Fruit fly (Drosophila melanogaster) whole organism, wandering third instar larva: ENCODE measurements around the gene CG10462.

Experiments
- CrebA ChIP-seq: fragments of 200-800 bp; sonication (Bioruptor generic); optimal IDR thresholded peaks from 2 replicates; lab custom pipeline; 2016; ENCODE audit warnings: missing biosample characterization, mild to moderate bottlenecking, missing genetic modification characterization, borderline replicate concordance
- Dfd ChIP-seq: fragments of >200 bp; optimal IDR thresholded peaks from 2 replicates; lab custom pipeline; 2017; ENCODE audit warnings: missing biosample characterization, missing genetic modification characterization
- HLH106 ChIP-seq: fragments of 200-800 bp; optimal IDR thresholded peaks from 3 replicates; lab custom pipeline; 2019; ENCODE audit warnings: missing biosample characterization, mild to moderate bottlenecking, missing genetic modification characterization, moderate library complexity
- Hr83 ChIP-seq: fragments of 200-300 bp; sonication (Bioruptor generic); optimal IDR thresholded peaks from 2 replicates; lab custom pipeline; 2016; ENCODE audit warnings: missing biosample characterization, mild to moderate bottlenecking, missing genetic modification characterization, moderate library complexity; ENCODE audit not compliant: poor library complexity, severe bottlenecking
- OdsH ChIP-seq: fragments of 200-800 bp; sonication (Bioruptor generic); optimal IDR thresholded peaks from 2 replicates; lab custom pipeline; 2016; ENCODE audit warnings: missing biosample characterization, mild to moderate bottlenecking, missing genetic modification characterization
- Rel ChIP-seq, 2 experiments: fragments of 200-800 bp; sonication (Bioruptor generic) in 1 of 2; optimal IDR thresholded peaks; 2 replicates in 1 of 2; 3 replicates in 1 of 2; lab custom pipeline; 2016 to 2019; ENCODE audit warnings: mild to moderate bottlenecking in 2 of 2, missing biosample characterization in 2 of 2, missing genetic modification characterization in 2 of 2, moderate library complexity in 1 of 2
- dl ChIP-seq, 2 experiments: fragments of 175-275, 200-275 bp in 1 of 2; fragments of 200-275 bp in 1 of 2; sonication (Bioruptor generic); optimal IDR thresholded peaks; lab custom pipeline; 2018; ENCODE audit warnings: mild to moderate bottlenecking in 2 of 2, missing biosample characterization in 2 of 2, missing genetic modification characterization in 2 of 2, moderate library complexity in 2 of 2; ENCODE audit not compliant: partially characterized antibody in 2 of 2, insufficient read depth in 1 of 2
- dmrt93B ChIP-seq: fragments of 200-800 bp; sonication (Bioruptor generic); optimal IDR thresholded peaks from 2 replicates; lab custom pipeline; 2018; ENCODE audit warnings: missing biosample characterization, mild to moderate bottlenecking, missing genetic modification characterization
- h ChIP-seq: fragments of 200-800 bp; sonication (Bioruptor generic); optimal IDR thresholded peaks from 3 replicates; lab custom pipeline; 2016; ENCODE audit warnings: missing biosample characterization, mild to moderate bottlenecking, missing genetic modification characterization
- psq ChIP-seq: fragments of 200-800 bp; sonication (Bioruptor generic); optimal IDR thresholded peaks from 3 replicates; lab custom pipeline; 2017; ENCODE audit warnings: missing biosample characterization, mild to moderate bottlenecking, missing genetic modification characterization, moderate library complexity
- sage ChIP-seq: fragments of 200-800 bp; sonication (Bioruptor generic); optimal IDR thresholded peaks from 2 replicates; lab custom pipeline; 2016; ENCODE audit warnings: missing biosample characterization, mild to moderate bottlenecking, missing genetic modification characterization

- TF ChIP-seq psq: no peak
- no peak for TF ChIP-seq Hr83 (GFP tag; lab: Kevin White, UChicago)
- no peak for TF ChIP-seq dl (GFP tag; optimal IDR thresholded peaks at IDR 0.05; lab: Kevin White, UChicago; ENCODE audit: insufficient read depth in 1 of 2, partially characterized antibody in 2 of 2)
- TF ChIP-seq OdsH (GFP tag; lab: Kevin White, UChicago): no peak
- no peak for TF ChIP-seq CrebA (GFP tag; lab: Kevin White, UChicago)
- no peak for TF ChIP-seq Rel (GFP tag; optimal IDR thresholded peaks at IDR 0.05; lab: Kevin White, UChicago)
- TF ChIP-seq Rel (tag; optimal IDR thresholded peaks at IDR 0.05; lab: Kevin White, UChicago): no peak
- TF ChIP-seq dmrt93B (GFP tag; lab: Kevin White, UChicago): no peak
- no peak for TF ChIP-seq HLH106 (tag; lab: Kevin White, UChicago)
- TF ChIP-seq sage (GFP tag; lab: Kevin White, UChicago): no peak
- no peak for TF ChIP-seq Dfd
- TF ChIP-seq h (GFP tag; lab: Kevin White, UChicago): no peak
Observed at dm6 chr2L:19735635-19736109, at the start of gene CG10462, which contains the start of gene Nf-YB.
